Worm (Caenorhabditis elegans) whole organism, L4 larva: ENCODE measurements around the gene srz-16.

Source experiments
- D1046.2 ChIP-seq: fragments of 200-800 bp; sonication (Bioruptor generic); IDR thresholded peaks from 2 replicates; pipeline ENCODE4 v1.3.6; 2022; ENCODE audit warnings: missing genetic modification characterization, missing compliant biosample characterization
- F26F4.8 ChIP-seq: fragments of 200-800 bp; sonication (Bioruptor generic); conservative IDR thresholded peaks from 2 replicates; pipeline ENCODE4 v1.3.6; 2022; ENCODE audit warnings: missing genetic modification characterization, missing compliant biosample characterization
- F37D6.2 ChIP-seq: sonication (generic microtip); optimal IDR thresholded peaks from 2 replicates; lab custom pipeline; 2016; ENCODE audit warnings: mild to moderate bottlenecking, missing genetic modification characterization, missing compliant biosample characterization
- F44E2.7 ChIP-seq: fragments of 200-800 bp; sonication (Bioruptor generic); IDR thresholded peaks from 2 replicates; pipeline ENCODE4 v2.1.2; 2022; ENCODE audit warnings: missing genetic modification characterization, missing compliant biosample characterization
- T20F7.1 ChIP-seq: fragments of 200-800 bp; sonication (Bioruptor generic); optimal IDR thresholded peaks from 2 replicates; lab custom pipeline; 2018; ENCODE audit warnings: mild to moderate bottlenecking, missing genetic modification characterization, missing compliant biosample characterization
- ZK337.2 ChIP-seq: fragments of 200-800 bp; sonication (Bioruptor generic); IDR thresholded peaks from 2 replicates; pipeline ENCODE4 v1.3.6; 2022; ENCODE audit warnings: missing genetic modification reagents, missing genetic modification characterization, missing compliant biosample characterization
- aha-1 ChIP-seq: fragments of 150-350 bp; peaks from one replicate; lab custom pipeline; 2014; ENCODE audit warnings: missing biosample characterization, missing genetic modification characterization
- attf-4 ChIP-seq: sonication (generic microtip); optimal IDR thresholded peaks from 3 replicates; lab custom pipeline; 2017; ENCODE audit warnings: missing biosample characterization, missing genetic modification characterization
- ceh-28 ChIP-seq: fragments of 150-350 bp; optimal IDR thresholded peaks from 2 replicates; lab custom pipeline; 2014; ENCODE audit warnings: missing biosample characterization, missing genetic modification reagents, missing genetic modification characterization
- cey-2 ChIP-seq: sonication (generic microtip); optimal IDR thresholded peaks from 3 replicates; lab custom pipeline; 2017; ENCODE audit warnings: missing genetic modification characterization, mild to moderate bottlenecking, missing compliant biosample characterization, antibody characterized with exemption, borderline replicate concordance; ENCODE audit not compliant: insufficient read depth
- daf-16 ChIP-seq, 3 experiments: sonication (generic microtip); optimal IDR thresholded peaks; 2 replicates each; lab custom pipeline; 2016 to 2017; ENCODE audit warnings: missing genetic modification characterization in 3 of 3, missing genetic modification reagents in 3 of 3, mild to moderate bottlenecking in 2 of 3, missing compliant biosample characterization in 2 of 3, missing biosample characterization in 1 of 3, moderate library complexity in 1 of 3
- dmd-6 ChIP-seq: fragments of 200-800 bp; sonication (Bioruptor generic); IDR thresholded peaks from 2 replicates; pipeline ENCODE4 v1.3.6; 2022; ENCODE audit warnings: missing genetic modification reagents, missing genetic modification characterization, missing compliant biosample characterization
- dmd-8 ChIP-seq: fragments of 200-800 bp; sonication (Bioruptor generic); IDR thresholded peaks from 2 replicates; pipeline ENCODE4 v1.3.6; 2022; ENCODE audit warnings: missing genetic modification characterization, missing compliant biosample characterization
- dmd-9 ChIP-seq: fragments of 200-800 bp; sonication (Bioruptor generic); IDR thresholded peaks from 2 replicates; pipeline ENCODE4 v1.3.6; 2022; ENCODE audit warnings: missing genetic modification reagents, missing genetic modification characterization, missing compliant biosample characterization
- dpl-1 ChIP-seq: fragments of 150-350 bp; optimal IDR thresholded peaks from 2 replicates; lab custom pipeline; 2014; ENCODE audit warnings: missing biosample characterization, missing genetic modification reagents, missing genetic modification characterization
- hlh-11 ChIP-seq: fragments of 200-800 bp; sonication (Bioruptor generic); optimal IDR thresholded peaks from 2 replicates; lab custom pipeline; 2018; ENCODE audit warnings: mild to moderate bottlenecking, missing genetic modification characterization, missing compliant biosample characterization
- hmg-1.1 ChIP-seq: fragments of 200-800 bp; sonication (Bioruptor generic); IDR thresholded peaks from 2 replicates; pipeline ENCODE4 v1.3.6; 2022; ENCODE audit warnings: missing genetic modification reagents, missing genetic modification characterization, missing compliant biosample characterization
- lin-29 ChIP-seq: fragments of 200-800 bp; sonication (Bioruptor generic); IDR thresholded peaks from 2 replicates; pipeline ENCODE4 v1.3.6; 2022; ENCODE audit warnings: missing genetic modification reagents, missing genetic modification characterization, missing compliant biosample characterization
- lin-38 ChIP-seq: fragments of 200-800 bp; sonication (Bioruptor generic); IDR thresholded peaks from 2 replicates; pipeline ENCODE4 v1.3.6; 2022; ENCODE audit warnings: missing genetic modification reagents, missing genetic modification characterization, missing compliant biosample characterization
- madf-9 ChIP-seq: fragments of 200-800 bp; sonication (Bioruptor generic); conservative IDR thresholded peaks from 2 replicates; pipeline ENCODE4 v1.3.6; 2022; ENCODE audit warnings: missing genetic modification reagents, missing genetic modification characterization, missing compliant biosample characterization
- mdl-1 ChIP-seq, 2 experiments: fragments of 150-350 bp in 1 of 2; sonication (generic microtip) in 1 of 2; optimal IDR thresholded peaks; 2 replicates each; lab custom pipeline; 2014 to 2017; ENCODE audit warnings: missing biosample characterization in 2 of 2, missing genetic modification characterization in 2 of 2
- mdt-29 ChIP-seq: fragments of 200-800 bp; sonication (Bioruptor generic); IDR thresholded peaks from 2 replicates; pipeline ENCODE4 v1.3.6; 2022; ENCODE audit warnings: missing genetic modification reagents, missing genetic modification characterization, missing compliant biosample characterization
- mxl-3 ChIP-seq: fragments of 200-800 bp; sonication (Bioruptor generic); optimal IDR thresholded peaks from 2 replicates; lab custom pipeline; 2018; ENCODE audit warnings: mild to moderate bottlenecking, missing genetic modification characterization, missing compliant biosample characterization
- nhr-10 ChIP-seq: fragments of 150-350 bp; optimal IDR thresholded peaks from 2 replicates; lab custom pipeline; 2014; ENCODE audit warnings: missing biosample characterization, missing genetic modification characterization
- nhr-11 ChIP-seq: fragments of 150-350 bp; optimal IDR thresholded peaks from 2 replicates; lab custom pipeline; 2014; ENCODE audit warnings: missing biosample characterization, missing genetic modification characterization
- nhr-25 ChIP-seq: sonication (generic microtip); optimal IDR thresholded peaks from 2 replicates; lab custom pipeline; 2017; ENCODE audit warnings: missing genetic modification characterization, mild to moderate bottlenecking, missing compliant biosample characterization, antibody characterized with exemption, moderate library complexity, borderline replicate concordance; ENCODE audit not compliant: insufficient read depth
- nhr-76 ChIP-seq: fragments of 150-350 bp; optimal IDR thresholded peaks from 2 replicates; lab custom pipeline; 2014; ENCODE audit warnings: missing biosample characterization, missing genetic modification characterization
- pqm-1 ChIP-seq: sonication (generic microtip); optimal IDR thresholded peaks from 2 replicates; lab custom pipeline; 2017; ENCODE audit warnings: missing biosample characterization, missing genetic modification characterization
- set-16 ChIP-seq: fragments of 200-800 bp; sonication (Bioruptor generic); IDR thresholded peaks from 2 replicates; pipeline ENCODE4 v1.3.6; 2022; ENCODE audit warnings: missing genetic modification reagents, missing genetic modification characterization, missing compliant biosample characterization
- snpc-4 ChIP-seq: fragments of 150-350 bp; optimal IDR thresholded peaks from 2 replicates; lab custom pipeline; 2014; ENCODE audit warnings: missing biosample characterization, missing genetic modification characterization
- spr-1 ChIP-seq: sonication (generic microtip); optimal IDR thresholded peaks from 2 replicates; lab custom pipeline; 2016; ENCODE audit warnings: mild to moderate bottlenecking, missing genetic modification characterization, missing compliant biosample characterization
- tra-1 ChIP-seq: fragments of 200-800 bp; sonication (Bioruptor generic); IDR thresholded peaks from 2 replicates; pipeline ENCODE4 v1.3.6; 2022; ENCODE audit warnings: missing genetic modification reagents, missing genetic modification characterization, missing compliant biosample characterization
- zip-11 ChIP-seq: fragments of 200-800 bp; sonication (Bioruptor generic); IDR thresholded peaks from 2 replicates; pipeline ENCODE4 v1.3.6; 2022; ENCODE audit warnings: missing genetic modification characterization, missing compliant biosample characterization
- zip-2 ChIP-seq: fragments of 150-350 bp; optimal IDR thresholded peaks from 2 replicates; lab custom pipeline; 2014; ENCODE audit warnings: missing biosample characterization, missing genetic modification characterization

Gene srz-16

ce11 chrV:20147662-20148245 lies 38.7 kb downstream of the srz-16 start, which contains the start of gene Y113G7A.13 (continued):
- peak; percentile 58 for TF ChIP-seq dmd-6
- TF ChIP-seq mxl-3 (GFP tag; lab: Kevin White, UChicago) = no peak
- TF ChIP-seq mdl-1 (tag; optimal IDR thresholded peaks at IDR 0.05; lab: Kevin White, UChicago) = peak in 1 of 2 experiments; percentile 5
- no peak for TF ChIP-seq F37D6.2 (tag; lab: Kevin White, UChicago)
- peak; percentile 98 for TF ChIP-seq pqm-1
- TF ChIP-seq dpl-1 (GFP tag; lab: Kevin White, UChicago) = no peak
- TF ChIP-seq daf-16 (GFP tag; optimal IDR thresholded peaks at IDR 0.05; lab: Kevin White, UChicago) = no peak
- TF ChIP-seq daf-16 (tag; optimal IDR thresholded peaks at IDR 0.05; lab: Kevin White, UChicago) = peak; percentile 72
- no peak for TF ChIP-seq F44E2.7 (GFP tag; lab: Robert Waterston, UW)
- TF ChIP-seq cey-2 (tag; lab: Kevin White, UChicago) = no peak
- no peak for TF ChIP-seq nhr-76 (tag; lab: Kevin White, UChicago)

ce11 chrV:20143711-20144110 lies 42.8 kb downstream of the srz-16 start:
- no peak for TF ChIP-seq zip-11
- no peak for TF ChIP-seq mdt-29 (GFP tag; lab: Robert Waterston, UW)
- no peak for TF ChIP-seq T20F7.1 (GFP tag; lab: Kevin White, UChicago)
- TF ChIP-seq lin-29 (GFP tag; lab: Robert Waterston, UW) = no peak
- no peak for TF ChIP-seq set-16 (GFP tag; lab: Robert Waterston, UW)
- TF ChIP-seq daf-16 (GFP tag; optimal IDR thresholded peaks at IDR 0.05; lab: Kevin White, UChicago) = no peak
- TF ChIP-seq daf-16 (tag; optimal IDR thresholded peaks at IDR 0.05; lab: Kevin White, UChicago) = no peak
- no peak for TF ChIP-seq hlh-11 (tag; lab: Kevin White, UChicago)
- no peak for TF ChIP-seq nhr-25 (tag; lab: Kevin White, UChicago)
- TF ChIP-seq madf-9 = no peak
- TF ChIP-seq tra-1 (GFP tag; lab: Robert Waterston, UW) = no peak
- TF ChIP-seq zip-2 (tag; lab: Kevin White, UChicago) = no peak
- no peak for TF ChIP-seq spr-1
- TF ChIP-seq ZK337.2 (GFP tag; lab: Robert Waterston, UW) = no peak
- TF ChIP-seq F26F4.8 (GFP tag; lab: Robert Waterston, UW) = no peak
- no peak for TF ChIP-seq ceh-28 (tag; lab: Kevin White, UChicago)
- no peak for TF ChIP-seq snpc-4 (tag; lab: Kevin White, UChicago)

ce11 chrV:20142285-20142684 lies 44.2 kb downstream of the srz-16 start, which contains the start of gene Y113G7A.12:
Gene Y113G7A.12 (plus strand): TSS chrV:20142585.
- TF ChIP-seq hmg-1.1 (no peak), aha-1 (tag; lab: Kevin White, UChicago) (peak; percentile 89)
- TF ChIP-seq, all 104 proteins: peak for 1

- TF ChIP-seq dpl-1 (GFP tag; lab: Kevin White, UChicago) = no peak
- TF ChIP-seq dmd-9 (GFP tag; lab: Robert Waterston, UW) = no peak
- TF ChIP-seq dmd-8 = no peak
- no peak for TF ChIP-seq D1046.2
- no peak for TF ChIP-seq zip-11
- TF ChIP-seq mdt-29 (GFP tag; lab: Robert Waterston, UW) = no peak
- no peak for TF ChIP-seq attf-4 (tag; lab: Kevin White, UChicago)
- no peak for TF ChIP-seq nhr-11
- peak; percentile 30 for TF ChIP-seq aha-1 (tag; lab: Kevin White, UChicago)
- no peak for TF ChIP-seq nhr-10
- no peak for TF ChIP-seq lin-38 (GFP tag; lab: Robert Waterston, UW)
- TF ChIP-seq set-16 (GFP tag; lab: Robert Waterston, UW) = peak; percentile 88
Measured at ce11 chrV:20138407-20139044, 48.0 kb downstream of the srz-16 start, which contains the start of gene Y113G7A.14. Gene Y113G7A.14 (minus strand): TSS chrV:20138457.
